Fruit fly (Drosophila melanogaster) whole organism: ENCODE measurements around the gene fit.

Experiments used
- CG8478 ChIP-seq: fragments of >200 bp; optimal IDR thresholded peaks from 2 replicates; lab custom pipeline; 2018; ENCODE audit warnings: inconsistent platforms
- Dll ChIP-seq: fragments of >200 bp; optimal IDR thresholded peaks from 2 replicates; lab custom pipeline; 2017
- pan ChIP-seq: fragments of >200 bp; optimal IDR thresholded peaks from 2 replicates; lab custom pipeline; 2017
- usp ChIP-seq: fragments of >200 bp; optimal IDR thresholded peaks from 2 replicates; lab custom pipeline; 2017; ENCODE audit warnings: missing biosample characterization, missing genetic modification characterization, mixed read lengths

- no peak for TF ChIP-seq pan (lab: Kevin White, UChicago)
- no peak for TF ChIP-seq CG8478
- TF ChIP-seq Dll (lab: Kevin White, UChicago) = no peak
- no peak for TF ChIP-seq usp
These were observed 21.4 kb downstream of the fit start for dm6 chr3R:21862868-21863267.
